Fruit fly (Drosophila melanogaster): ENCODE results near the gene CG15155.

Gene CG15155

dm6 chr2L:18146618-18147099 lies 8.0 kb upstream of the CG15155 start:
- TF ChIP-seq CG14711 (tag; optimal IDR thresholded peaks at IDR 0.05), result no peak
- TF ChIP-seq CG12768 (GFP tag; optimal IDR thresholded peaks at IDR 0.05), result no peak
- no peak for TF ChIP-seq Clk (GFP tag; optimal IDR thresholded peaks at IDR 0.05)
- TF ChIP-seq tj (GFP tag; optimal IDR thresholded peaks at IDR 0.05), result no peak
- TF ChIP-seq CG5204 (GFP tag; optimal IDR thresholded peaks at IDR 0.05), result no peak
- no peak for TF ChIP-seq Mnt (GFP tag; optimal IDR thresholded peaks at IDR 0.05)
- TF ChIP-seq Hr96 (GFP tag; optimal IDR thresholded peaks at IDR 0.05), result no peak
- no peak for TF ChIP-seq CG33017 (tag; optimal IDR thresholded peaks at IDR 0.05)
- TF ChIP-seq CG7045 (GFP tag; optimal IDR thresholded peaks at IDR 0.05), result no peak
- no peak for TF ChIP-seq pad (GFP tag; optimal IDR thresholded peaks at IDR 0.05)
- no peak for TF ChIP-seq CG7101 (tag; optimal IDR thresholded peaks at IDR 0.05)
- TF ChIP-seq toe (GFP tag; optimal IDR thresholded peaks at IDR 0.05), result no peak
- TF ChIP-seq kay (GFP tag; ENCODE audit: borderline replicate concordance), result no peak
- no peak for TF ChIP-seq cic (GFP tag; optimal IDR thresholded peaks at IDR 0.05)

- TF ChIP-seq cnc (optimal IDR thresholded peaks at IDR 0.05) (no peak), Crg-1 (GFP tag; optimal IDR thresholded peaks at IDR 0.05) (no peak), cic (GFP tag; optimal IDR thresholded peaks at IDR 0.05) (peak; percentile 96), CG5204 (GFP tag; optimal IDR thresholded peaks at IDR 0.05) (no peak), CG1620 (GFP tag; optimal IDR thresholded peaks at IDR 0.05) (no peak), tj (GFP tag; optimal IDR thresholded peaks at IDR 0.05) (no peak), kay (GFP tag; ENCODE audit: borderline replicate concordance) (peak; percentile 2)
Observed at dm6 chr2L:18147511-18148072, 7.1 kb upstream of the CG15155 start.

- peak; percentile 5 for TF ChIP-seq Hr96 (GFP tag; optimal IDR thresholded peaks at IDR 0.05)
- TF ChIP-seq CG1620 (GFP tag; optimal IDR thresholded peaks at IDR 0.05), result peak; percentile 11
- TF ChIP-seq Mnt (GFP tag; optimal IDR thresholded peaks at IDR 0.05), result peak; percentile 76
- TF ChIP-seq toe (GFP tag; optimal IDR thresholded peaks at IDR 0.05), result peak; percentile 14
- TF ChIP-seq CG7045 (GFP tag; optimal IDR thresholded peaks at IDR 0.05), result peak; percentile 87
- TF ChIP-seq kay (GFP tag; ENCODE audit: borderline replicate concordance), result peak; percentile 90
- peak; percentile 79 for TF ChIP-seq ovo (GFP tag; optimal IDR thresholded peaks at IDR 0.05)
- TF ChIP-seq Crg-1 (GFP tag; optimal IDR thresholded peaks at IDR 0.05), result peak; percentile 86
- TF ChIP-seq CG11617 (GFP tag; optimal IDR thresholded peaks at IDR 0.05), result peak; percentile 58
- TF ChIP-seq cic (GFP tag; optimal IDR thresholded peaks at IDR 0.05), result peak; percentile 100
- TF ChIP-seq Clk (GFP tag; optimal IDR thresholded peaks at IDR 0.05), result peak; percentile 65
- peak; percentile 84 for TF ChIP-seq CG7101 (tag; optimal IDR thresholded peaks at IDR 0.05)
- TF ChIP-seq bab1 (GFP tag; optimal IDR thresholded peaks at IDR 0.05), result no peak
- TF ChIP-seq tj (GFP tag; optimal IDR thresholded peaks at IDR 0.05), result peak; percentile 65
- TF ChIP-seq CG14711 (tag; optimal IDR thresholded peaks at IDR 0.05), result peak; percentile 60
- TF ChIP-seq CG12768 (GFP tag; optimal IDR thresholded peaks at IDR 0.05), result peak; percentile 77
- no peak for TF ChIP-seq CG5204 (GFP tag; optimal IDR thresholded peaks at IDR 0.05)
- TF ChIP-seq CG33017 (tag; optimal IDR thresholded peaks at IDR 0.05), result peak; percentile 43
- no peak for TF ChIP-seq cnc (optimal IDR thresholded peaks at IDR 0.05)
- peak; percentile 53 for TF ChIP-seq pad (GFP tag; optimal IDR thresholded peaks at IDR 0.05)
Observed at dm6 chr2L:18148552-18149219, 6.0 kb upstream of the CG15155 start.

dm6 chr2L:18149903-18150302 lies 4.7 kb upstream of the CG15155 start:
- TF ChIP-seq cic (GFP tag; optimal IDR thresholded peaks at IDR 0.05) (no peak), tj (GFP tag; optimal IDR thresholded peaks at IDR 0.05) (peak; percentile 28)

dm6 chr2L:18150393-18151133 lies 4.1 kb upstream of the CG15155 start:
- TF ChIP-seq CG5204 (GFP tag; optimal IDR thresholded peaks at IDR 0.05) (no peak), cic (GFP tag; optimal IDR thresholded peaks at IDR 0.05) (peak; percentile 22), kay (GFP tag; ENCODE audit: borderline replicate concordance) (peak; percentile 31), Mnt (GFP tag; optimal IDR thresholded peaks at IDR 0.05) (no peak), tj (GFP tag; optimal IDR thresholded peaks at IDR 0.05) (peak; percentile 7), CG1620 (GFP tag; optimal IDR thresholded peaks at IDR 0.05) (no peak)

dm6 chr2L:18151134-18151825 lies 3.4 kb upstream of the CG15155 start:
- TF ChIP-seq cnc (optimal IDR thresholded peaks at IDR 0.05), result no peak
- peak; percentile 90 for TF ChIP-seq cic (GFP tag; optimal IDR thresholded peaks at IDR 0.05)
- TF ChIP-seq CG7045 (GFP tag; optimal IDR thresholded peaks at IDR 0.05), result peak; percentile 35
- TF ChIP-seq toe (GFP tag; optimal IDR thresholded peaks at IDR 0.05), result peak; percentile 55
- TF ChIP-seq CG5204 (GFP tag; optimal IDR thresholded peaks at IDR 0.05), result peak; percentile 64
- no peak for TF ChIP-seq CG11617 (GFP tag; optimal IDR thresholded peaks at IDR 0.05)
- TF ChIP-seq tj (GFP tag; optimal IDR thresholded peaks at IDR 0.05), result peak; percentile 93

All from whole organism, adult.